Fruit fly (Drosophila melanogaster) whole organism, embryonic: ENCODE measurements around the gene MtnB.

ENCODE experiments used
- Atf6 ChIP-seq: fragments of 200-800 bp; sonication (Bioruptor generic); IDR thresholded peaks from 2 replicates; pipeline ENCODE4 v1.3.6; 2022; ENCODE audit warnings: missing biosample characterization, missing genetic modification characterization
- BtbVII ChIP-seq: fragments of 200-800 bp; sonication (Bioruptor generic); optimal IDR thresholded peaks from 3 replicates; lab custom pipeline; 2017; ENCODE audit warnings: missing biosample characterization, mild to moderate bottlenecking, missing genetic modification characterization
- CG10366 ChIP-seq: fragments of 200-800 bp; sonication (Bioruptor generic); IDR thresholded peaks from 2 replicates; pipeline ENCODE4 v1.3.6; 2022; ENCODE audit warnings: missing biosample characterization, missing genetic modification characterization
- CG10462 ChIP-seq: fragments of 200-800 bp; sonication (Bioruptor generic); optimal IDR thresholded peaks from 2 replicates; lab custom pipeline; 2016; ENCODE audit warnings: missing biosample characterization, missing genetic modification characterization
- CG12299 ChIP-seq: fragments of 200-800 bp; sonication (Bioruptor generic); optimal IDR thresholded peaks from 2 replicates; lab custom pipeline; 2018; ENCODE audit warnings: missing biosample characterization, mild to moderate bottlenecking, missing genetic modification characterization
- CG12744 ChIP-seq: fragments of 200-800 bp; sonication (Bioruptor generic); optimal IDR thresholded peaks from 2 replicates; lab custom pipeline; 2016; ENCODE audit warnings: missing biosample characterization, missing genetic modification characterization
- CG14965 ChIP-seq: fragments of 200-800 bp; sonication (Bioruptor generic); optimal IDR thresholded peaks from 2 replicates; lab custom pipeline; 2016; ENCODE audit warnings: missing biosample characterization, missing genetic modification characterization, borderline replicate concordance
- CG1529 ChIP-seq: fragments of 200-800 bp; sonication (Bioruptor generic); optimal IDR thresholded peaks from 3 replicates; lab custom pipeline; 2018; ENCODE audit warnings: missing biosample characterization, missing genetic modification characterization
- CG15514 ChIP-seq: fragments of 200-800 bp; sonication (Bioruptor generic); optimal IDR thresholded peaks from 3 replicates; lab custom pipeline; 2017; ENCODE audit warnings: missing biosample characterization, missing genetic modification characterization, mild to moderate bottlenecking, moderate library complexity, missing genetic modification reagents
- CG17359 ChIP-seq: fragments of 200-800 bp; sonication (Bioruptor generic); optimal IDR thresholded peaks from 3 replicates; lab custom pipeline; 2018; ENCODE audit warnings: missing biosample characterization, mild to moderate bottlenecking, missing genetic modification characterization, moderate library complexity
- CG17385 ChIP-seq: fragments of 200-800 bp; sonication (Bioruptor generic); optimal IDR thresholded peaks from 3 replicates; lab custom pipeline; 2018; ENCODE audit warnings: missing biosample characterization, mild to moderate bottlenecking, missing genetic modification characterization
- CG17829 ChIP-seq: fragments of 200-800 bp; optimal IDR thresholded peaks from 2 replicates; lab custom pipeline; 2019; ENCODE audit warnings: missing biosample characterization, mild to moderate bottlenecking, missing genetic modification characterization, moderate library complexity
- CG18262 ChIP-seq: fragments of 200-800 bp; optimal IDR thresholded peaks from 3 replicates; lab custom pipeline; 2019; ENCODE audit warnings: missing biosample characterization, mild to moderate bottlenecking, missing genetic modification characterization, moderate library complexity
- CG18599 ChIP-seq: fragments of 200-800 bp; sonication (Bioruptor generic); optimal IDR thresholded peaks from 3 replicates; lab custom pipeline; 2017; ENCODE audit warnings: missing biosample characterization, missing genetic modification characterization, mild to moderate bottlenecking, moderate library complexity, missing genetic modification reagents
- CG30403 ChIP-seq: fragments of 200-800 bp; sonication (Bioruptor generic); optimal IDR thresholded peaks from 3 replicates; lab custom pipeline; 2016; ENCODE audit warnings: missing biosample characterization, missing genetic modification characterization
- CG33213 ChIP-seq: fragments of 200-800 bp; sonication (Bioruptor generic); optimal IDR thresholded peaks from 3 replicates; lab custom pipeline; 2016; ENCODE audit warnings: missing biosample characterization, missing genetic modification characterization
- CG43689 ChIP-seq: fragments of 200-800 bp; sonication (Bioruptor generic); IDR thresholded peaks from 2 replicates; pipeline ENCODE4 v1.3.6; 2022; ENCODE audit warnings: missing biosample characterization, missing genetic modification characterization
- CG4404 ChIP-seq: fragments of 200-800 bp; sonication (Bioruptor generic); IDR thresholded peaks from 2 replicates; pipeline ENCODE4 v1.3.6; 2022; ENCODE audit warnings: missing biosample characterization, missing genetic modification characterization
- CG4854 ChIP-seq: fragments of 200-800 bp; sonication (Bioruptor generic); optimal IDR thresholded peaks from 2 replicates; lab custom pipeline; 2016; ENCODE audit warnings: missing biosample characterization, missing genetic modification characterization, inconsistent platforms
- CG6175 ChIP-seq: fragments of 200-800 bp; sonication (Bioruptor generic); IDR thresholded peaks from 3 replicates; pipeline ENCODE4 v1.3.6; 2022; ENCODE audit warnings: missing biosample characterization, missing genetic modification characterization
- CG6654 ChIP-seq: fragments of 200-800 bp; sonication (Bioruptor generic); optimal IDR thresholded peaks from 2 replicates; lab custom pipeline; 2017; ENCODE audit warnings: missing biosample characterization, mild to moderate bottlenecking, missing genetic modification characterization
- CG6765 ChIP-seq: fragments of 200-800 bp; sonication (Bioruptor generic); optimal IDR thresholded peaks from 3 replicates; lab custom pipeline; 2017; ENCODE audit warnings: missing biosample characterization, mild to moderate bottlenecking, missing genetic modification characterization
- CG7556 ChIP-seq: fragments of 200-800 bp; sonication (Bioruptor generic); optimal IDR thresholded peaks from 2 replicates; lab custom pipeline; 2017; ENCODE audit warnings: missing biosample characterization, mild to moderate bottlenecking, missing genetic modification characterization
- D19A ChIP-seq: fragments of 200-800 bp; optimal IDR thresholded peaks from 3 replicates; lab custom pipeline; 2019; ENCODE audit warnings: missing biosample characterization, mild to moderate bottlenecking, missing genetic modification characterization, moderate library complexity
- Dp ChIP-seq: fragments of 200-800 bp; sonication (Bioruptor generic); optimal IDR thresholded peaks from 2 replicates; lab custom pipeline; 2018; ENCODE audit warnings: missing biosample characterization, mild to moderate bottlenecking, missing genetic modification characterization, moderate library complexity
- Dref ChIP-seq: fragments of 200-800 bp; sonication (Bioruptor generic); IDR thresholded peaks from 2 replicates; pipeline ENCODE4 v1.3.6; 2022; ENCODE audit warnings: missing biosample characterization, missing genetic modification characterization
- Drgx ChIP-seq: fragments of 200-800 bp; sonication (Bioruptor generic); IDR thresholded peaks from 2 replicates; pipeline ENCODE4 v1.3.6; 2022; ENCODE audit warnings: missing biosample characterization, missing genetic modification characterization
- Eip74EF ChIP-seq, 2 experiments: fragments of 200-800 bp in 1 of 2; fragments of >200 bp in 1 of 2; sonication (Bioruptor generic) in 1 of 2; optimal IDR thresholded peaks; 2 replicates each; lab custom pipeline; 2017 to 2019; ENCODE audit warnings: missing biosample characterization in 2 of 2, missing genetic modification characterization in 2 of 2, mild to moderate bottlenecking in 1 of 2, moderate library complexity in 1 of 2
- Fer1 ChIP-seq: fragments of 200-800 bp; sonication (Bioruptor generic); optimal IDR thresholded peaks from 2 replicates; lab custom pipeline; 2017; ENCODE audit warnings: missing biosample characterization, mild to moderate bottlenecking, missing genetic modification characterization
- Hsf ChIP-seq: fragments of 200-800 bp; sonication (Bioruptor generic); optimal IDR thresholded peaks from 3 replicates; lab custom pipeline; 2016; ENCODE audit warnings: missing biosample characterization, missing genetic modification characterization
- Max ChIP-seq: fragments of 200-800 bp; sonication (Bioruptor generic); optimal IDR thresholded peaks from 2 replicates; lab custom pipeline; 2016; ENCODE audit warnings: missing biosample characterization, mild to moderate bottlenecking, missing genetic modification characterization
- NK7.1 ChIP-seq: fragments of 200-800 bp; sonication (Bioruptor generic); optimal IDR thresholded peaks from 3 replicates; lab custom pipeline; 2016; ENCODE audit warnings: missing biosample characterization, missing genetic modification characterization
- Sin3A ChIP-seq: fragments of >200 bp; optimal IDR thresholded peaks from 2 replicates; lab custom pipeline; 2018
- Spps ChIP-seq: fragments of 200-800 bp; sonication (Bioruptor generic); optimal IDR thresholded peaks from 2 replicates; lab custom pipeline; 2018; ENCODE audit warnings: missing biosample characterization, mild to moderate bottlenecking, missing genetic modification characterization
- Trl ChIP-seq, 3 experiments: fragments of >200 bp in 2 of 3; fragments of 200-800 bp in 1 of 3; sonication (Bioruptor generic) in 1 of 3; optimal IDR thresholded peaks; 2 replicates in 1 of 3; 3 replicates in 2 of 3; lab custom pipeline; 2016 to 2017; ENCODE audit warnings: missing biosample characterization in 1 of 3, missing genetic modification characterization in 1 of 3
- btn ChIP-seq: fragments of 200-800 bp; sonication (Bioruptor generic); optimal IDR thresholded peaks from 2 replicates; lab custom pipeline; 2016; ENCODE audit warnings: missing biosample characterization, missing genetic modification characterization
- fd96Cb ChIP-seq: fragments of 200-800 bp; sonication (Bioruptor generic); optimal IDR thresholded peaks from 2 replicates; lab custom pipeline; 2018; ENCODE audit warnings: missing biosample characterization, mild to moderate bottlenecking, missing genetic modification characterization, moderate library complexity
- fu2 ChIP-seq: fragments of 200-800 bp; sonication (Bioruptor generic); optimal IDR thresholded peaks from 2 replicates; lab custom pipeline; 2016; ENCODE audit warnings: missing biosample characterization, missing genetic modification characterization
- gce ChIP-seq: fragments of 200-800 bp; sonication (Bioruptor generic); IDR thresholded peaks from 3 replicates; pipeline ENCODE4 v1.3.6; 2022; ENCODE audit warnings: missing biosample characterization, missing genetic modification characterization
- gt ChIP-seq: fragments of 200-800 bp; sonication (Bioruptor generic); IDR thresholded peaks from 2 replicates; pipeline ENCODE4 v1.3.6; 2022; ENCODE audit warnings: missing biosample characterization, missing genetic modification characterization
- hb ChIP-seq: fragments of 200-800 bp; sonication (Bioruptor generic); IDR thresholded peaks from 3 replicates; pipeline ENCODE4 v1.3.6; 2022; ENCODE audit warnings: missing biosample characterization, missing genetic modification characterization; ENCODE audit not compliant: partially characterized antibody
- knrl ChIP-seq: fragments of 200-800 bp; sonication (Bioruptor generic); IDR thresholded peaks from 3 replicates; pipeline ENCODE4 v1.3.6; 2022; ENCODE audit warnings: missing biosample characterization, missing genetic modification characterization; ENCODE audit not compliant: partially characterized antibody
- ro ChIP-seq: fragments of 200-800 bp; sonication (Bioruptor generic); IDR thresholded peaks from 2 replicates; pipeline ENCODE4 v1.3.6; 2022; ENCODE audit warnings: missing biosample characterization, missing genetic modification characterization
- run ChIP-seq: fragments of 200-800 bp; sonication (Bioruptor generic); optimal IDR thresholded peaks from 3 replicates; lab custom pipeline; 2018; ENCODE audit warnings: missing biosample characterization, mild to moderate bottlenecking, missing genetic modification characterization
- schlank ChIP-seq: fragments of 200-800 bp; sonication (Bioruptor generic); optimal IDR thresholded peaks from 2 replicates; lab custom pipeline; 2018; ENCODE audit warnings: missing biosample characterization, mild to moderate bottlenecking, missing genetic modification characterization
- sens-2 ChIP-seq: fragments of 200-800 bp; sonication (Bioruptor generic); IDR thresholded peaks from 2 replicates; pipeline ENCODE4 v1.3.6; 2022; ENCODE audit warnings: missing biosample characterization, missing genetic modification characterization
- so ChIP-seq: fragments of 200-800 bp; sonication (Bioruptor generic); IDR thresholded peaks from 3 replicates; pipeline ENCODE4 v1.3.6; 2022; ENCODE audit warnings: missing biosample characterization, missing genetic modification characterization
- zen ChIP-seq: fragments of 200-800 bp; sonication (Bioruptor generic); optimal IDR thresholded peaks from 3 replicates; lab custom pipeline; 2018; ENCODE audit warnings: missing biosample characterization, mild to moderate bottlenecking, missing genetic modification characterization, moderate library complexity

MtnB gene

dm6 chr3R:20550632-20551486, 47.3 kb upstream of the MtnB start (continued):
- TF ChIP-seq D19A (tag; lab: Kevin White, UChicago) (peak; percentile 16), CG4404 (no peak), CG6654 (peak; percentile 2), run (tag; lab: Kevin White, UChicago) (peak; percentile 35), CG10462 (GFP tag; lab: Kevin White, UChicago) (peak; percentile 30), gt (GFP tag; lab: Robert Waterston, UW) (no peak), CG17359 (tag; lab: Kevin White, UChicago) (peak; percentile 73), CG15514 (GFP tag; lab: Kevin White, UChicago) (peak; percentile 71), Dp (GFP tag; lab: Kevin White, UChicago) (peak; percentile 53), Dref (GFP tag; lab: Robert Waterston, UW) (peak; percentile 79), Fer1 (GFP tag; lab: Kevin White, UChicago) (peak; percentile 91), CG12299 (tag; lab: Kevin White, UChicago) (peak; percentile 86), btn (GFP tag; lab: Kevin White, UChicago) (peak; percentile 49), CG10366 (GFP tag; lab: Robert Waterston, UW) (no peak), CG6765 (peak; percentile 77), ro (GFP tag; lab: Robert Waterston, UW) (no peak), Spps (tag; lab: Kevin White, UChicago) (peak; percentile 79), NK7.1 (peak; percentile 4), Hsf (GFP tag; lab: Kevin White, UChicago) (no peak), CG14965 (GFP tag; lab: Kevin White, UChicago) (peak; percentile 66), CG33213 (GFP tag; lab: Kevin White, UChicago) (peak; percentile 46), CG30403 (GFP tag; lab: Kevin White, UChicago) (no peak), CG1529 (peak; percentile 86), gce (GFP tag; lab: Robert Waterston, UW) (peak; percentile 65; the same call in 1 of the 3 replicates), CG17385 (GFP tag; lab: Kevin White, UChicago) (peak; percentile 74), Eip74EF (GFP tag; optimal IDR thresholded peaks at IDR 0.05; lab: Kevin White, UChicago) (peak in 1 of 2 experiments; percentile 67), Sin3A (peak; percentile 49), fu2 (peak; percentile 17), Max (GFP tag; lab: Kevin White, UChicago) (no peak), hb (GFP tag; lab: Robert Waterston, UW) (peak; percentile 96), Trl (optimal IDR thresholded peaks at IDR 0.05; lab: Kevin White, UChicago) (no peak), Trl (GFP tag; optimal IDR thresholded peaks at IDR 0.05; lab: Kevin White, UChicago) (peak; percentile 59), sens-2 (peak; percentile 51; the same call in 1 of the 2 replicates), CG17829 (no peak), CG7556 (GFP tag; lab: Kevin White, UChicago) (peak; percentile 8), fd96Cb (tag; lab: Kevin White, UChicago) (no peak), CG43689 (0 out of 2 replicates have a peak, but pooled peaks have one; percentile 10), zen (tag; lab: Kevin White, UChicago) (peak; percentile 49), CG18262 (tag; lab: Kevin White, UChicago) (no peak), CG6175 (GFP tag; lab: Robert Waterston, UW) (no peak), BtbVII (peak; percentile 81), knrl (peak; percentile 95), CG4854 (GFP tag; lab: Kevin White, UChicago) (peak; percentile 55), Atf6 (peak; percentile 72; the same call in 1 of the 2 replicates), CG12744 (peak; percentile 65), CG18599 (GFP tag; lab: Kevin White, UChicago) (peak; percentile 85), so (GFP tag; lab: Robert Waterston, UW) (peak; percentile 66; the same call in 2 of the 3 replicates), schlank (peak; percentile 91), Drgx (GFP tag; lab: Robert Waterston, UW) (peak; percentile 27)
